Fruit fly (Drosophila melanogaster): ENCODE results near the gene klg.
A peak's percentile ranks its signal among the peaks of the same experiment; 100 is the strongest.

Gene klg

DNA sequence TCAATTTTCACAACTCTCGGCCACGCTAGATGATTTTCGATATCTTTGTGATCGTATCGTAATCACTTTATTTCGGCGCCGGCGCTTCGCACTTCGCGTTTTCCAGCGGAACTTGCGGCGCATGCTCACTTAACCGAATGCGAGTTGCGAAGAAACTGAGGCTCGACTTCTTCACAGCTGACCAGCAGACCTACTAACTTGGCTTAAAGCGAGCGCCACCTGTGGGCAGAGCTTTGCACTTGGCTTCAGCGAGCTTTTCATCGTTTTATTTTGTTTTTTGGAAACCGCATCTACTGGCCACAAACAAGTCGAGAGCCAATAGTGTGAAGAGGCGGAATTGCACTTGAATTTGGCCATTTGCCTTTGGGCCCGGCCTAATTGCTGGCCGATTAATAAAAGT lies 111.3 kb downstream of the klg start, which contains the start of gene CG34375:
TSS of gene CG34375 (minus strand) at position 157 of the 400 bp plus-strand sequence.
- peak; percentile 73 for TF ChIP-seq Eip78C (GFP tag)
- TF ChIP-seq CG3032 (tag; optimal IDR thresholded peaks at IDR 0.05), result no peak
- TF ChIP-seq CG15336 (GFP tag; IDR thresholded peaks at IDR 0.05), result 0 out of 2 replicates have a peak, but pooled peaks have one; percentile 33
- TF ChIP-seq Gug (GFP tag; IDR thresholded peaks at IDR 0.05), result no peak
- no peak for TF ChIP-seq svp (GFP tag)
- no peak for TF ChIP-seq Sox14 (GFP tag; optimal IDR thresholded peaks at IDR 0.05)
- TF ChIP-seq acj6 (GFP tag; optimal IDR thresholded peaks at IDR 0.05), result no peak
- TF ChIP-seq fd59A (GFP tag; optimal IDR thresholded peaks at IDR 0.05), result no peak
- TF ChIP-seq eg (GFP tag; IDR thresholded peaks at IDR 0.05), result peak; percentile 62; the same call in 2 of the 3 replicates
- peak; percentile 39; the same call in 1 of the 3 replicates for TF ChIP-seq CG8119 (GFP tag; IDR thresholded peaks at IDR 0.05)
- TF ChIP-seq CG6163 (GFP tag; IDR thresholded peaks at IDR 0.05), result peak; percentile 51; the same call in 2 of the 3 replicates
